Worm (Caenorhabditis elegans) whole organism, L4 larva: ENCODE results near the gene daf-2.

Source experiments
- ZK546.5 ChIP-seq, 2 experiments: sonication (generic microtip); optimal IDR thresholded peaks; 2 replicates each; lab custom pipeline; 2017; ENCODE audit warnings: missing biosample characterization in 2 of 2, missing genetic modification characterization in 2 of 2
- lin-13 ChIP-seq: fragments of 150-350 bp; optimal IDR thresholded peaks from 2 replicates; lab custom pipeline; 2014; ENCODE audit warnings: missing biosample characterization, missing genetic modification reagents, missing genetic modification characterization
- nhr-102 ChIP-seq: sonication (generic microtip); optimal IDR thresholded peaks from 2 replicates; lab custom pipeline; 2016; ENCODE audit warnings: mild to moderate bottlenecking, missing genetic modification characterization, moderate library complexity, missing compliant biosample characterization
- php-3 ChIP-seq: fragments of 200-800 bp; sonication (Bioruptor generic); IDR thresholded peaks from 2 replicates; pipeline ENCODE4 v1.3.6; 2022; ENCODE audit warnings: missing genetic modification reagents, missing genetic modification characterization, missing compliant biosample characterization
- unc-39 ChIP-seq: sonication (generic microtip); optimal IDR thresholded peaks from 2 replicates; lab custom pipeline; 2017; ENCODE audit warnings: missing biosample characterization, missing genetic modification characterization

DNA sequence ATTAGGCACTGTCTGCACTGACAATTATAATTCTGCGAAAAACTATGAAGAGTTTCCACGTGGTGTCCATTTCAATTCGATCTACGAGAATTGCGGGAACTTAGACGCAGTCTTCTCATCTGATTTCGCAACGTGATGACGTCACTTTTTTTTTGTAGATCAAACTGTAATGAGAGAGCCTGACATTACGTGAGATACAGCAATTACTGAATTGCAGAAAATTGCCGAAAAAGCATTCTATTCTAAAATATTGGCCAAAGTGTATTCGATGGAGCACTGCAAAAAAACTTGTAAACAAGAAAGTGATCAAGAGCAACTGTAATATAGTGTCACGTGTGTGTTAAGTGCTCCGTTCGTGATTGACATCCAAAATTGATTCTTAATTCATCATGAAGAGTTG lies 14.0 kb downstream of the daf-2 start:
- TF ChIP-seq unc-39: no peak
- no peak for TF ChIP-seq lin-13 (GFP tag; lab: Kevin White, UChicago)
- TF ChIP-seq ZK546.5 (tag; optimal IDR thresholded peaks at IDR 0.05; lab: Kevin White, UChicago): no peak
- TF ChIP-seq php-3: no peak
- TF ChIP-seq nhr-102: no peak
